Worm (Caenorhabditis elegans) whole organism, L3 larva: ENCODE measurements around the gene efr-3.
A peak's percentile ranks its signal among the peaks of the same experiment; 100 is the strongest.

Source experiments
- R02D3.7 ChIP-seq: fragments of 150-350 bp; optimal IDR thresholded peaks from 2 replicates; lab custom pipeline; 2014; ENCODE audit warnings: missing biosample characterization, missing genetic modification characterization
- aly-2 ChIP-seq: fragments of 150-350 bp; optimal IDR thresholded peaks from 2 replicates; lab custom pipeline; 2014; ENCODE audit warnings: missing biosample characterization, missing genetic modification characterization
- ama-1 ChIP-seq: fragments of 150-350 bp; optimal IDR thresholded peaks from 2 replicates; lab custom pipeline; 2018
- ceh-16 ChIP-seq: sonication (generic microtip); optimal IDR thresholded peaks from 2 replicates; lab custom pipeline; 2017; ENCODE audit warnings: missing biosample characterization, missing genetic modification characterization
- ceh-28 ChIP-seq: fragments of 150-350 bp; optimal IDR thresholded peaks from 2 replicates; lab custom pipeline; 2014; ENCODE audit warnings: missing biosample characterization, missing genetic modification reagents, missing genetic modification characterization
- ceh-82 ChIP-seq: fragments of 150-350 bp; optimal IDR thresholded peaks from 2 replicates; lab custom pipeline; 2014; ENCODE audit warnings: missing biosample characterization, missing genetic modification characterization
- ceh-9 ChIP-seq: sonication (generic microtip); optimal IDR thresholded peaks from 2 replicates; lab custom pipeline; 2018; ENCODE audit warnings: missing biosample characterization, missing genetic modification characterization
- daf-12 ChIP-seq: fragments of 150-350 bp; optimal IDR thresholded peaks from 2 replicates; lab custom pipeline; 2014; ENCODE audit warnings: missing biosample characterization, missing genetic modification reagents, missing genetic modification characterization
- egl-5 ChIP-seq: fragments of 150-350 bp; optimal IDR thresholded peaks from 2 replicates; lab custom pipeline; 2017; ENCODE audit warnings: missing biosample characterization, missing genetic modification reagents, missing genetic modification characterization, inconsistent platforms
- elt-1 ChIP-seq: fragments of 150-350 bp; optimal IDR thresholded peaks from 2 replicates; lab custom pipeline; 2014; ENCODE audit warnings: missing biosample characterization, missing genetic modification characterization
- elt-2 ChIP-seq: sonication (generic microtip); optimal IDR thresholded peaks from 2 replicates; lab custom pipeline; 2016; ENCODE audit warnings: missing genetic modification reagents, mild to moderate bottlenecking, missing genetic modification characterization, missing compliant biosample characterization
- elt-3 ChIP-seq, 3 experiments: fragments of 150-350 bp in 1 of 3; sonication (generic microtip) in 2 of 3; optimal IDR thresholded peaks; 2 replicates in 2 of 3; 4 replicates in 1 of 3; lab custom pipeline; 2014 to 2017; ENCODE audit warnings: missing biosample characterization in 3 of 3, missing genetic modification characterization in 3 of 3
- eor-1 ChIP-seq, 2 experiments: fragments of 150-350 bp; optimal IDR thresholded peaks; 2 replicates each; lab custom pipeline; 2014 to 2018; ENCODE audit warnings: missing biosample characterization in 2 of 2, missing genetic modification characterization in 2 of 2
- fkh-10 ChIP-seq: sonication (generic microtip); optimal IDR thresholded peaks from 2 replicates; lab custom pipeline; 2017; ENCODE audit warnings: missing biosample characterization, missing genetic modification reagents, missing genetic modification characterization
- fkh-2 ChIP-seq: fragments of 150-350 bp; optimal IDR thresholded peaks from 2 replicates; lab custom pipeline; 2014; ENCODE audit warnings: missing biosample characterization, missing genetic modification reagents, missing genetic modification characterization
- fos-1 ChIP-seq: fragments of 150-350 bp; optimal IDR thresholded peaks from 2 replicates; lab custom pipeline; 2014; ENCODE audit warnings: missing biosample characterization, missing genetic modification characterization
- jun-1 ChIP-seq: fragments of 150-350 bp; optimal IDR thresholded peaks from 2 replicates; lab custom pipeline; 2014; ENCODE audit warnings: missing biosample characterization, missing genetic modification reagents, missing genetic modification characterization
- lin-39 ChIP-seq: fragments of 150-350 bp; optimal IDR thresholded peaks from 2 replicates; lab custom pipeline; 2018; ENCODE audit warnings: missing biosample characterization, missing genetic modification reagents, missing genetic modification characterization
- lsy-12 ChIP-seq: sonication (generic microtip); optimal IDR thresholded peaks from 2 replicates; lab custom pipeline; 2016; ENCODE audit warnings: mild to moderate bottlenecking, missing genetic modification characterization, missing compliant biosample characterization
- mdl-1 ChIP-seq: fragments of 150-350 bp; optimal IDR thresholded peaks from 2 replicates; lab custom pipeline; 2014; ENCODE audit warnings: missing biosample characterization, missing genetic modification characterization
- nfya-1 ChIP-seq: sonication (generic microtip); optimal IDR thresholded peaks from 2 replicates; lab custom pipeline; 2017; ENCODE audit warnings: missing genetic modification characterization, mild to moderate bottlenecking, missing compliant biosample characterization, antibody characterized with exemption, moderate library complexity; ENCODE audit not compliant: insufficient read depth
- nhr-11 ChIP-seq: fragments of 150-350 bp; optimal IDR thresholded peaks from 2 replicates; lab custom pipeline; 2014; ENCODE audit warnings: missing biosample characterization, missing genetic modification characterization
- nhr-12 ChIP-seq: fragments of 150-350 bp; optimal IDR thresholded peaks from 2 replicates; lab custom pipeline; 2014; ENCODE audit warnings: missing biosample characterization, missing genetic modification characterization
- nhr-23 ChIP-seq: fragments of 150-350 bp; optimal IDR thresholded peaks from 2 replicates; lab custom pipeline; 2014; ENCODE audit warnings: missing biosample characterization, missing genetic modification reagents, missing genetic modification characterization
- nhr-25 ChIP-seq: sonication (generic microtip); optimal IDR thresholded peaks from 2 replicates; lab custom pipeline; 2017; ENCODE audit warnings: missing biosample characterization, missing genetic modification characterization
- nhr-28 ChIP-seq: fragments of 150-350 bp; optimal IDR thresholded peaks from 2 replicates; lab custom pipeline; 2014; ENCODE audit warnings: missing biosample characterization, missing genetic modification characterization
- nhr-43 ChIP-seq: sonication (generic microtip); optimal IDR thresholded peaks from 2 replicates; lab custom pipeline; 2016; ENCODE audit warnings: mild to moderate bottlenecking, missing genetic modification characterization, missing compliant biosample characterization; ENCODE audit not compliant: poor library complexity, severe bottlenecking
- nhr-67 ChIP-seq: fragments of 150-350 bp; optimal IDR thresholded peaks from 2 replicates; lab custom pipeline; 2014; ENCODE audit warnings: missing biosample characterization, missing genetic modification characterization
- nhr-76 ChIP-seq: fragments of 150-350 bp; sonication (generic microtip); optimal IDR thresholded peaks from 5 replicates; lab custom pipeline; 2014; ENCODE audit warnings: missing biosample characterization, missing genetic modification characterization
- nhr-77 ChIP-seq: fragments of 150-350 bp; optimal IDR thresholded peaks from 2 replicates; lab custom pipeline; 2014; ENCODE audit warnings: missing biosample characterization, missing genetic modification characterization
- pha-4 ChIP-seq: fragments of 150-350 bp; optimal IDR thresholded peaks from 2 replicates; lab custom pipeline; 2014; ENCODE audit warnings: missing biosample characterization, missing genetic modification reagents, missing genetic modification characterization
- pqm-1 ChIP-seq: fragments of 150-350 bp; optimal IDR thresholded peaks from 2 replicates; lab custom pipeline; 2017; ENCODE audit warnings: missing biosample characterization, missing genetic modification characterization, inconsistent platforms
- skn-1 ChIP-seq: fragments of 150-350 bp; optimal IDR thresholded peaks from 2 replicates; lab custom pipeline; 2014; ENCODE audit warnings: missing biosample characterization, missing genetic modification characterization
- snpc-4 ChIP-seq: fragments of 150-350 bp; optimal IDR thresholded peaks from 2 replicates; lab custom pipeline; 2014; ENCODE audit warnings: missing biosample characterization, missing genetic modification characterization
- tbx-2 ChIP-seq: sonication (generic microtip); optimal IDR thresholded peaks from 2 replicates; lab custom pipeline; 2016; ENCODE audit warnings: mild to moderate bottlenecking, missing genetic modification characterization, missing compliant biosample characterization
- unc-39 ChIP-seq: sonication (generic microtip); optimal IDR thresholded peaks from 4 replicates; lab custom pipeline; 2017; ENCODE audit warnings: missing biosample characterization, missing genetic modification characterization
- unc-62 ChIP-seq: fragments of 150-350 bp; sonication (generic microtip); optimal IDR thresholded peaks from 4 replicates; lab custom pipeline; 2014; ENCODE audit warnings: missing biosample characterization, missing genetic modification reagents, missing genetic modification characterization
- zag-1 ChIP-seq: fragments of 150-350 bp; optimal IDR thresholded peaks from 2 replicates; lab custom pipeline; 2014; ENCODE audit warnings: missing biosample characterization, missing genetic modification characterization
- ztf-11 ChIP-seq: fragments of 150-350 bp; optimal IDR thresholded peaks from 2 replicates; lab custom pipeline; 2014; ENCODE audit warnings: missing biosample characterization, missing genetic modification characterization
- ztf-4 ChIP-seq: fragments of 150-350 bp; optimal IDR thresholded peaks from 2 replicates; lab custom pipeline; 2014; ENCODE audit warnings: missing biosample characterization, missing genetic modification characterization

Gene efr-3

ce11 chrII:6345195-6346158 is 24.5 kb upstream of the efr-3 start, which contains the start of gene C32D5.8:
Gene C32D5.8 (minus strand): TSS chrII:6345964.
- no peak for TF ChIP-seq nhr-67 (tag; lab: Kevin White, UChicago)
- TF ChIP-seq eor-1 (tag; optimal IDR thresholded peaks at IDR 0.05; lab: Kevin White, UChicago): no peak
- no peak for TF ChIP-seq nhr-77 (tag; lab: Kevin White, UChicago)
- no peak for TF ChIP-seq tbx-2
- TF ChIP-seq nhr-43: peak; percentile 6
- TF ChIP-seq lsy-12 (tag; lab: Kevin White, UChicago): no peak
- no peak for TF ChIP-seq unc-62 (GFP tag; lab: Kevin White, UChicago)
- TF ChIP-seq pha-4: peak; percentile 55
- no peak for TF ChIP-seq ztf-4
- no peak for TF ChIP-seq daf-12 (tag; lab: Kevin White, UChicago)
- peak; percentile 58 for TF ChIP-seq elt-1
- no peak for TF ChIP-seq nhr-28 (tag; lab: Kevin White, UChicago)
- no peak for TF ChIP-seq ama-1 (lab: Kevin White, UChicago)
- TF ChIP-seq ceh-9 (tag; lab: Kevin White, UChicago): no peak
- TF ChIP-seq ceh-82 (tag; lab: Kevin White, UChicago): no peak
- peak; percentile 23 for TF ChIP-seq pqm-1 (tag; lab: Kevin White, UChicago)
- TF ChIP-seq elt-3 (tag; optimal IDR thresholded peaks at IDR 0.05; lab: Kevin White, UChicago): no peak
- no peak for TF ChIP-seq unc-39 (tag; lab: Kevin White, UChicago)
- no peak for TF ChIP-seq R02D3.7
- TF ChIP-seq jun-1 (tag; lab: Kevin White, UChicago): no peak
- no peak for TF ChIP-seq fkh-2 (tag; lab: Kevin White, UChicago)
- no peak for TF ChIP-seq ceh-28 (tag; lab: Kevin White, UChicago)
- no peak for TF ChIP-seq aly-2 (tag; lab: Kevin White, UChicago)
- no peak for TF ChIP-seq zag-1 (tag; lab: Kevin White, UChicago)
- TF ChIP-seq lin-39 (tag; lab: Kevin White, UChicago): no peak
- no peak for TF ChIP-seq fkh-10 (GFP tag; lab: Kevin White, UChicago)
- TF ChIP-seq egl-5 (tag; lab: Kevin White, UChicago): no peak
- peak; percentile 20 for TF ChIP-seq elt-2 (tag; lab: Kevin White, UChicago)
- no peak for TF ChIP-seq ceh-16 (tag; lab: Kevin White, UChicago)
- TF ChIP-seq nhr-25 (tag; lab: Kevin White, UChicago): peak; percentile 81
- TF ChIP-seq skn-1: no peak
- TF ChIP-seq ztf-11 (tag; lab: Kevin White, UChicago): no peak

DNA sequence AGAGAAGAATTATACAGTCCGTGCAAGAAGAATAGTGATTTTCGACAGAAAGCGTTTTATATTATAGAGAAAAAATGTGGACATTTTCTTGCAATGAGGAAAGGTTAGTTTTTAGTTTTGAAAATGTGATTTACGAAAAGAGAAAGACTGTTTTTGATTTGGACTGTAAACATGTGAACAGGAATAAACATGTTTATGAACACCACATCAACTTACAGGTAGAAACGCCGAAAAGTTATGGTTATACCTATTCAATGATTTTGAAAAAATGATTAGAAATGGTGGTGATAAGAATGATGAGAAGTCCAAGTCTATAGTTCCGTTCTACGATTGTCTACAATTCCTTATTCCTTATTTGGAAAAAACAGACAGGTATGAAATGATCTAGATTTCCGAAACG is 23.6 kb upstream of the efr-3 start:
- TF ChIP-seq nhr-76: no peak
- TF ChIP-seq elt-2 (tag; lab: Kevin White, UChicago): no peak
- no peak for TF ChIP-seq tbx-2
- no peak for TF ChIP-seq nhr-28 (tag; lab: Kevin White, UChicago)
- TF ChIP-seq unc-39 (tag; lab: Kevin White, UChicago): no peak
- no peak for TF ChIP-seq snpc-4 (tag; lab: Kevin White, UChicago)
- no peak for TF ChIP-seq nhr-12 (tag; lab: Kevin White, UChicago)
- no peak for TF ChIP-seq ceh-16 (tag; lab: Kevin White, UChicago)
- TF ChIP-seq fos-1 (tag; lab: Kevin White, UChicago): no peak
- TF ChIP-seq ceh-82 (tag; lab: Kevin White, UChicago): no peak
- no peak for TF ChIP-seq nhr-43
- TF ChIP-seq fkh-10 (GFP tag; lab: Kevin White, UChicago): no peak
- no peak for TF ChIP-seq daf-12 (tag; lab: Kevin White, UChicago)
- no peak for TF ChIP-seq nfya-1
- no peak for TF ChIP-seq pqm-1 (tag; lab: Kevin White, UChicago)
- no peak for TF ChIP-seq nhr-67 (tag; lab: Kevin White, UChicago)
- TF ChIP-seq, all 47 proteins: peak for 0

- TF ChIP-seq lin-39 (tag; lab: Kevin White, UChicago) (no peak), nhr-11 (tag; lab: Kevin White, UChicago) (no peak), nhr-25 (tag; lab: Kevin White, UChicago) (peak; percentile 13), nfya-1 (peak; percentile 23), pqm-1 (tag; lab: Kevin White, UChicago) (no peak), fos-1 (tag; lab: Kevin White, UChicago) (no peak), R02D3.7 (no peak), ceh-82 (tag; lab: Kevin White, UChicago) (no peak), pha-4 (peak; percentile 81), nhr-23 (tag; lab: Kevin White, UChicago) (peak; percentile 41), mdl-1 (tag; lab: Kevin White, UChicago) (no peak), ztf-4 (no peak), daf-12 (tag; lab: Kevin White, UChicago) (no peak)
Measured at ce11 chrII:6343893-6344292, 22.9 kb upstream of the efr-3 start, which contains the start of gene txt-18. Gene txt-18 (plus strand): TSS chrII:6344072.
